Fruit fly (Drosophila melanogaster): ENCODE measurements around the gene sun.

Gene sun

dm6 chrX:15822363-15822762 is 26.7 kb downstream of the sun start:
- TF ChIP-seq CG11294 (GFP tag; IDR thresholded peaks at IDR 0.05), result no peak
- TF ChIP-seq fd85E (GFP tag; optimal IDR thresholded peaks at IDR 0.05), result no peak
- TF ChIP-seq Hr38 (GFP tag; optimal IDR thresholded peaks at IDR 0.05), result no peak
- no peak for TF ChIP-seq CG1621 (tag; optimal IDR thresholded peaks at IDR 0.05)
- TF ChIP-seq pdm3 (GFP tag; optimal IDR thresholded peaks at IDR 0.05), result no peak
- no peak for TF ChIP-seq CG7368 (GFP tag; optimal IDR thresholded peaks at IDR 0.05)
- TF ChIP-seq acj6 (GFP tag; optimal IDR thresholded peaks at IDR 0.05), result no peak
- no peak for TF ChIP-seq CG15336 (GFP tag; IDR thresholded peaks at IDR 0.05)
- TF ChIP-seq lz (GFP tag; optimal IDR thresholded peaks at IDR 0.05), result no peak
- TF ChIP-seq CG6854 (GFP tag; optimal IDR thresholded peaks at IDR 0.05), result no peak
- TF ChIP-seq CG32006 (GFP tag; optimal IDR thresholded peaks at IDR 0.05), result no peak
- TF ChIP-seq topi (GFP tag; optimal IDR thresholded peaks at IDR 0.05), result no peak
- no peak for TF ChIP-seq CG8632 (GFP tag; optimal IDR thresholded peaks at IDR 0.05)
- no peak for TF ChIP-seq CG4318 (GFP tag; optimal IDR thresholded peaks at IDR 0.05)
- TF ChIP-seq CG6276 (GFP tag; optimal IDR thresholded peaks at IDR 0.05), result no peak
- no peak for TF ChIP-seq svp (GFP tag)
- TF ChIP-seq CG9139 (GFP tag; optimal IDR thresholded peaks at IDR 0.05), result no peak

dm6 chrX:15818608-15819184 is 30.4 kb downstream of the sun start:
- TF ChIP-seq esn (GFP tag; optimal IDR thresholded peaks at IDR 0.05) (peak; percentile 25), Eip75B (GFP tag; optimal IDR thresholded peaks at IDR 0.05) (no peak), CG10631 (GFP tag; optimal IDR thresholded peaks at IDR 0.05) (no peak), fd85E (GFP tag; optimal IDR thresholded peaks at IDR 0.05) (no peak), Met (GFP tag; optimal IDR thresholded peaks at IDR 0.05) (no peak), Eip78C (GFP tag) (peak; percentile 74), CG32006 (GFP tag; optimal IDR thresholded peaks at IDR 0.05) (no peak)

- TF ChIP-seq ss (GFP tag; optimal IDR thresholded peaks at IDR 0.05) (no peak), lz (GFP tag; optimal IDR thresholded peaks at IDR 0.05) (no peak), Eip78C (GFP tag) (no peak), fkh (GFP tag; optimal IDR thresholded peaks at IDR 0.05) (no peak), Sox102F (GFP tag; optimal IDR thresholded peaks at IDR 0.05) (no peak), CG11902 (GFP tag; optimal IDR thresholded peaks at IDR 0.05) (no peak), CG6163 (GFP tag; IDR thresholded peaks at IDR 0.05) (no peak), CG32006 (GFP tag; optimal IDR thresholded peaks at IDR 0.05) (no peak), CG3032 (tag; optimal IDR thresholded peaks at IDR 0.05) (no peak), CG6792 (GFP tag; optimal IDR thresholded peaks at IDR 0.05) (no peak)
Observed at dm6 chrX:15817823-15818222, 31.2 kb downstream of the sun start.

dm6 chrX:15816905-15817304 is 32.2 kb downstream of the sun start:
- no peak for TF ChIP-seq CG9139 (GFP tag; optimal IDR thresholded peaks at IDR 0.05)

- TF ChIP-seq Eip78C (GFP tag) (peak; percentile 19), net (GFP tag; optimal IDR thresholded peaks at IDR 0.05) (no peak)
Observed at dm6 chrX:15816127-15816526, 32.9 kb downstream of the sun start.

dm6 chrX:15814485-15814884 is 34.6 kb downstream of the sun start:
- no peak for TF ChIP-seq CG7368 (GFP tag; optimal IDR thresholded peaks at IDR 0.05)

dm6 chrX:15813224-15813623 is 35.8 kb downstream of the sun start:
- TF ChIP-seq CG11294 (GFP tag; IDR thresholded peaks at IDR 0.05) (no peak), Hr39 (GFP tag; optimal IDR thresholded peaks at IDR 0.05) (no peak), CG6854 (GFP tag; optimal IDR thresholded peaks at IDR 0.05) (peak; percentile 25), CG9139 (GFP tag; optimal IDR thresholded peaks at IDR 0.05) (no peak), Ets21C (GFP tag; optimal IDR thresholded peaks at IDR 0.05) (no peak), Eip78C (GFP tag) (no peak), CG6808 (GFP tag; optimal IDR thresholded peaks at IDR 0.05) (no peak), fkh (GFP tag; optimal IDR thresholded peaks at IDR 0.05) (peak; percentile 16), dsx (GFP tag; optimal IDR thresholded peaks at IDR 0.05; ENCODE audit: poor library complexity, severe bottlenecking) (peak; percentile 3), CG10631 (GFP tag; optimal IDR thresholded peaks at IDR 0.05) (no peak), Sox102F (GFP tag; optimal IDR thresholded peaks at IDR 0.05) (peak; percentile 8), CG1621 (tag; optimal IDR thresholded peaks at IDR 0.05) (peak; percentile 61), CG16779 (tag; optimal IDR thresholded peaks at IDR 0.05) (no peak), OdsH (GFP tag; optimal IDR thresholded peaks at IDR 0.05) (no peak), CG6792 (GFP tag; optimal IDR thresholded peaks at IDR 0.05) (no peak), pdm3 (GFP tag; optimal IDR thresholded peaks at IDR 0.05) (no peak), Sox15 (GFP tag; optimal IDR thresholded peaks at IDR 0.05) (no peak), svp (GFP tag) (no peak), dac (GFP tag; optimal IDR thresholded peaks at IDR 0.05) (no peak), CG3919 (GFP tag; optimal IDR thresholded peaks at IDR 0.05) (no peak), topi (GFP tag; optimal IDR thresholded peaks at IDR 0.05) (no peak)

Data from whole organism, prepupa.